Worm (Caenorhabditis elegans): ENCODE results near the gene mmaa-1.
A peak's percentile ranks its signal among the peaks of the same experiment; 100 is the strongest.

Gene mmaa-1

ce11 chrII:7061730-7062129 lies 39.2 kb downstream of the mmaa-1 start, which contains the start of gene acs-6:
TSS of gene acs-6 (plus strand) at chrII:7062030.
- no peak for TF ChIP-seq nhr-47 (tag; optimal IDR thresholded peaks at IDR 0.05)

ce11 chrII:7060791-7061190 lies 40.2 kb downstream of the mmaa-1 start:
- no peak for TF ChIP-seq C16A3.4 (tag; optimal IDR thresholded peaks at IDR 0.05)
- TF ChIP-seq ceh-88 (GFP tag; IDR thresholded peaks at IDR 0.05) = no peak
- TF ChIP-seq C34B4.2 (tag; optimal IDR thresholded peaks at IDR 0.05) = no peak
- peak; percentile 3 for TF ChIP-seq nhr-28 (tag; optimal IDR thresholded peaks at IDR 0.05)
- TF ChIP-seq nhr-237 (tag; optimal IDR thresholded peaks at IDR 0.05) = no peak
- TF ChIP-seq skn-1 (tag; optimal IDR thresholded peaks at IDR 0.05) = peak; percentile 92
- no peak for TF ChIP-seq mdl-1 (tag; optimal IDR thresholded peaks at IDR 0.05)
- TF ChIP-seq unc-130 (tag; optimal IDR thresholded peaks at IDR 0.05) = no peak
- no peak for TF ChIP-seq tbx-2 (tag; optimal IDR thresholded peaks at IDR 0.05)
- TF ChIP-seq fkh-4 (tag; optimal IDR thresholded peaks at IDR 0.05; ENCODE audit: borderline replicate concordance) = no peak
- TF ChIP-seq unc-86 (tag; optimal IDR thresholded peaks at IDR 0.05) = no peak

- TF ChIP-seq nhr-76 (tag; optimal IDR thresholded peaks at IDR 0.05) (no peak), lin-35 (GFP tag; optimal IDR thresholded peaks at IDR 0.05) (peak in 1 of 2 experiments; percentile 13), elt-2 (tag; optimal IDR thresholded peaks at IDR 0.05) (peak; percentile 93), lin-14 (GFP tag; optimal IDR thresholded peaks at IDR 0.05) (peak; percentile 32), nhr-28 (tag; optimal IDR thresholded peaks at IDR 0.05) (no peak), rnt-1 (tag; optimal IDR thresholded peaks at IDR 0.05) (peak; percentile 57), nhr-20 (tag; optimal IDR thresholded peaks at IDR 0.05) (peak; percentile 19), nhr-71 (tag; optimal IDR thresholded peaks at IDR 0.05) (peak; percentile 15)
Observed at ce11 chrII:7060202-7060601, 40.8 kb downstream of the mmaa-1 start.

DNA sequence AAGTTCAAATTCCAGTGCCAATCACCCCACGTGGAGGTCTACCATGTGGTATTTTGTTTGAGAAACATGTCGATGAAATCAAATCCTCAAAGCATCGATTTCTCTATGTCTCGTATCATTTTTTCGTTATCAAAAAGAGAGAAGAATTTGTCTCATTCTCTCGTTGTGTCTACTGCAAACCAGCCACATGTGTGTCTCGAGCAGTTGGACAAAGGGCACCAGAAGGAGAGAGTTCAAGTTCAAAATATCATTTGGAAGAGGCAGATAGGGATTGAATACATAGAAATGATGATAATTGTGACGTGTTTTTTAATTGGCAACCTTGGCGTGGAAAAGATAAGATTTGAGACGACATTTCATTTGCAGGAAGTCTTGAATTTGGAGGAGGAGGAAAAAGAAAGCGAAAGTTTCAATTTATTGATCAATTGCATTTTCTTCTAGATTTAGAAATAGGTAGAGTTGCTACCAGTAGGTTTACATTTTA lies 41.6 kb downstream of the mmaa-1 start:
- TF ChIP-seq ces-1 (GFP tag; optimal IDR thresholded peaks at IDR 0.05) = no peak
- TF ChIP-seq hpl-2 (GFP tag; optimal IDR thresholded peaks at IDR 0.05) = no peak
- peak; percentile 64 for TF ChIP-seq rnt-1 (tag; optimal IDR thresholded peaks at IDR 0.05)
- TF ChIP-seq fkh-10 (GFP tag; optimal IDR thresholded peaks at IDR 0.05) = no peak
- no peak for TF ChIP-seq C04F5.9 (tag; optimal IDR thresholded peaks at IDR 0.05)
- no peak for TF ChIP-seq ztf-11 (tag; optimal IDR thresholded peaks at IDR 0.05)
- TF ChIP-seq fkh-4 (tag; optimal IDR thresholded peaks at IDR 0.05; ENCODE audit: borderline replicate concordance) = no peak
- no peak for TF ChIP-seq nhr-28 (tag; optimal IDR thresholded peaks at IDR 0.05)
- no peak for TF ChIP-seq pax-3 (tag; optimal IDR thresholded peaks at IDR 0.05)
- TF ChIP-seq snpc-4 (tag; optimal IDR thresholded peaks at IDR 0.05) = no peak
- TF ChIP-seq efl-1 (optimal IDR thresholded peaks at IDR 0.05) = peak in 1 of 2 experiments; percentile 28
- TF ChIP-seq efl-1 (GFP tag; optimal IDR thresholded peaks at IDR 0.05 in 1 of 2) = peak; percentile 7 to 87
- TF ChIP-seq mdl-1 (tag; optimal IDR thresholded peaks at IDR 0.05) = peak in 1 of 2 experiments; percentile 75
- TF ChIP-seq grh-1 (GFP tag; IDR thresholded peaks at IDR 0.05) = peak; percentile 46
- TF ChIP-seq nhr-12 (tag; optimal IDR thresholded peaks at IDR 0.05) = no peak
- TF ChIP-seq fos-1 (tag; optimal IDR thresholded peaks at IDR 0.05) = peak; percentile 14
- TF ChIP-seq aly-2 (tag; optimal IDR thresholded peaks at IDR 0.05) = no peak
- TF ChIP-seq ceh-63 (GFP tag; optimal IDR thresholded peaks at IDR 0.05) = no peak
- TF ChIP-seq sup-37 (GFP tag; optimal IDR thresholded peaks at IDR 0.05) = no peak
- peak; percentile 45 for TF ChIP-seq dsc-1 (tag; optimal IDR thresholded peaks at IDR 0.05)
- peak in 3 of 6 experiments; percentile 53 to 79 (median 72) for TF ChIP-seq elt-3 (tag; optimal IDR thresholded peaks at IDR 0.05)
- peak; percentile 61 for TF ChIP-seq nhr-90 (tag; optimal IDR thresholded peaks at IDR 0.05; ENCODE audit: poor library complexity)
- TF ChIP-seq C34B4.2 (tag; optimal IDR thresholded peaks at IDR 0.05) = no peak
- TF ChIP-seq nhr-77 (tag; optimal IDR thresholded peaks at IDR 0.05) = no peak
- no peak for TF ChIP-seq nhr-76 (tag; optimal IDR thresholded peaks at IDR 0.05)
- no peak for TF ChIP-seq irx-1 (tag; optimal IDR thresholded peaks at IDR 0.05)
- no peak for TF ChIP-seq mef-2 (tag; optimal IDR thresholded peaks at IDR 0.05)
- TF ChIP-seq alr-1 (tag; optimal IDR thresholded peaks at IDR 0.05; ENCODE audit: borderline replicate concordance) = no peak
- no peak for TF ChIP-seq unc-86 (tag; optimal IDR thresholded peaks at IDR 0.05)
- peak; percentile 18 for TF ChIP-seq nhr-47 (tag; optimal IDR thresholded peaks at IDR 0.05)
- no peak for TF ChIP-seq unc-130 (tag; optimal IDR thresholded peaks at IDR 0.05)
- TF ChIP-seq pqm-1 (tag; optimal IDR thresholded peaks at IDR 0.05) = no peak
- peak; percentile 57 for TF ChIP-seq skn-1 (tag; optimal IDR thresholded peaks at IDR 0.05)
- TF ChIP-seq lin-39 (tag; optimal IDR thresholded peaks at IDR 0.05) = no peak
- TF ChIP-seq egl-13 (tag; optimal IDR thresholded peaks at IDR 0.05) = no peak
- no peak for TF ChIP-seq Y116A8C.19 (tag; optimal IDR thresholded peaks at IDR 0.05; ENCODE audit: borderline replicate concordance)
- no peak for TF ChIP-seq ama-1 (optimal IDR thresholded peaks at IDR 0.05)

Data from whole organism, L1 larva.